Worm (Caenorhabditis elegans) whole organism, mixed stage, embryonic: ENCODE data around the gene nlp-30.

Source experiments
- M03D4.4 ChIP-seq: sonication (generic microtip); optimal IDR thresholded peaks from 2 replicates; lab custom pipeline; 2017; ENCODE audit warnings: mild to moderate bottlenecking, missing genetic modification characterization, missing compliant biosample characterization
- bed-3 ChIP-seq: fragments of 200-800 bp; sonication (Bioruptor generic); optimal IDR thresholded peaks from 3 replicates; lab custom pipeline; 2018; ENCODE audit warnings: mild to moderate bottlenecking, missing genetic modification characterization, moderate library complexity, missing compliant biosample characterization
- blmp-1 ChIP-seq: fragments of 150-350 bp; optimal IDR thresholded peaks from 2 replicates; lab custom pipeline; 2014; ENCODE audit warnings: missing biosample characterization, missing genetic modification characterization
- ceh-39 ChIP-seq: fragments of 150-350 bp; optimal IDR thresholded peaks from 2 replicates; lab custom pipeline; 2014; ENCODE audit warnings: missing biosample characterization, missing genetic modification characterization
- ceh-43 ChIP-seq: fragments of 200-800 bp; sonication (Bioruptor generic); optimal IDR thresholded peaks from 2 replicates; lab custom pipeline; 2018; ENCODE audit warnings: mild to moderate bottlenecking, missing genetic modification characterization, moderate library complexity, missing compliant biosample characterization
- ceh-83 ChIP-seq: fragments of 200-800 bp; sonication (Bioruptor generic); optimal IDR thresholded peaks from 2 replicates; lab custom pipeline; 2018; ENCODE audit warnings: mild to moderate bottlenecking, missing genetic modification characterization, missing compliant biosample characterization
- ces-1 ChIP-seq: fragments of 150-350 bp; optimal IDR thresholded peaks from 2 replicates; lab custom pipeline; 2014; ENCODE audit warnings: missing biosample characterization, missing genetic modification reagents, missing genetic modification characterization
- cnd-1 ChIP-seq: fragments of 200-800 bp; sonication (Bioruptor generic); optimal IDR thresholded peaks from 2 replicates; lab custom pipeline; 2018; ENCODE audit warnings: mild to moderate bottlenecking, missing genetic modification characterization, missing compliant biosample characterization
- drap-1 ChIP-seq: fragments of 200-800 bp; sonication (Bioruptor generic); optimal IDR thresholded peaks from 3 replicates; lab custom pipeline; 2018; ENCODE audit warnings: mild to moderate bottlenecking, missing genetic modification characterization, missing compliant biosample characterization
- elt-1 ChIP-seq: sonication (generic microtip); optimal IDR thresholded peaks from 2 replicates; lab custom pipeline; 2017; ENCODE audit warnings: missing genetic modification characterization, mild to moderate bottlenecking, missing compliant biosample characterization, antibody characterized with exemption, moderate library complexity, borderline replicate concordance; ENCODE audit not compliant: insufficient read depth
- elt-3 ChIP-seq: fragments of 150-350 bp; optimal IDR thresholded peaks from 2 replicates; lab custom pipeline; 2014; ENCODE audit warnings: missing biosample characterization, missing genetic modification characterization
- flh-1 ChIP-seq: fragments of 200-800 bp; sonication (Bioruptor generic); optimal IDR thresholded peaks from 2 replicates; lab custom pipeline; 2018; ENCODE audit warnings: mild to moderate bottlenecking, missing genetic modification characterization, moderate library complexity, missing compliant biosample characterization
- lin-13 ChIP-seq: fragments of 150-350 bp; optimal IDR thresholded peaks from 2 replicates; lab custom pipeline; 2014; ENCODE audit warnings: missing biosample characterization, missing genetic modification characterization
- lin-32 ChIP-seq: fragments of 200-800 bp; sonication (Bioruptor generic); optimal IDR thresholded peaks from 2 replicates; lab custom pipeline; 2018; ENCODE audit warnings: mild to moderate bottlenecking, missing genetic modification characterization, missing compliant biosample characterization
- lsy-2 ChIP-seq: fragments of 150-350 bp; optimal IDR thresholded peaks from 2 replicates; lab custom pipeline; 2014; ENCODE audit warnings: missing biosample characterization, missing genetic modification characterization
- mab-5 ChIP-seq: fragments of 150-350 bp; optimal IDR thresholded peaks from 2 replicates; lab custom pipeline; 2014; ENCODE audit warnings: missing biosample characterization, missing genetic modification characterization
- mep-1 ChIP-seq: fragments of 150-350 bp; optimal IDR thresholded peaks from 2 replicates; lab custom pipeline; 2017; ENCODE audit warnings: missing biosample characterization, missing genetic modification reagents, missing genetic modification characterization, inconsistent platforms
- mls-2 ChIP-seq: sonication (generic microtip); optimal IDR thresholded peaks from 2 replicates; lab custom pipeline; 2016; ENCODE audit warnings: mild to moderate bottlenecking, missing genetic modification characterization, moderate library complexity, missing compliant biosample characterization
- nhr-12 ChIP-seq: fragments of 150-350 bp; optimal IDR thresholded peaks from 2 replicates; lab custom pipeline; 2014; ENCODE audit warnings: missing biosample characterization, missing genetic modification characterization
- nhr-2 ChIP-seq: fragments of 150-350 bp; optimal IDR thresholded peaks from 2 replicates; lab custom pipeline; 2014; ENCODE audit warnings: missing biosample characterization, missing genetic modification characterization
- nhr-237 ChIP-seq: fragments of 150-350 bp; optimal IDR thresholded peaks from 2 replicates; lab custom pipeline; 2014; ENCODE audit warnings: missing biosample characterization, missing genetic modification characterization
- nhr-28 ChIP-seq: fragments of 150-350 bp; optimal IDR thresholded peaks from 2 replicates; lab custom pipeline; 2014; ENCODE audit warnings: missing biosample characterization, missing genetic modification characterization
- nhr-76 ChIP-seq: sonication (generic microtip); optimal IDR thresholded peaks from 2 replicates; lab custom pipeline; 2017; ENCODE audit warnings: missing biosample characterization, missing genetic modification characterization
- pha-4 ChIP-seq: fragments of 150-350 bp; optimal IDR thresholded peaks from 2 replicates; lab custom pipeline; 2018; ENCODE audit warnings: missing biosample characterization, missing genetic modification reagents, missing genetic modification characterization
- sem-2 ChIP-seq: fragments of 200-800 bp; sonication (Bioruptor generic); optimal IDR thresholded peaks from 2 replicates; lab custom pipeline; 2018; ENCODE audit warnings: mild to moderate bottlenecking, missing genetic modification characterization, missing compliant biosample characterization
- sptf-1 ChIP-seq: sonication (generic microtip); optimal IDR thresholded peaks from 2 replicates; lab custom pipeline; 2017; ENCODE audit warnings: mild to moderate bottlenecking, missing genetic modification characterization, moderate library complexity, missing compliant biosample characterization
- tbx-8 ChIP-seq: fragments of 200-800 bp; sonication (Bioruptor generic); optimal IDR thresholded peaks from 2 replicates; lab custom pipeline; 2018; ENCODE audit warnings: mild to moderate bottlenecking, missing genetic modification characterization, moderate library complexity, missing compliant biosample characterization
- unc-120 ChIP-seq: sonication (generic microtip); optimal IDR thresholded peaks from 2 replicates; lab custom pipeline; 2017; ENCODE audit warnings: missing genetic modification characterization, missing compliant biosample characterization; ENCODE audit not compliant: poor library complexity, severe bottlenecking
- unc-39 ChIP-seq: fragments of 150-350 bp; optimal IDR thresholded peaks from 2 replicates; lab custom pipeline; 2014; ENCODE audit warnings: missing biosample characterization, missing genetic modification characterization
- unc-62 ChIP-seq: fragments of 150-350 bp; optimal IDR thresholded peaks from 2 replicates; lab custom pipeline; 2014; ENCODE audit warnings: missing biosample characterization, missing genetic modification reagents, missing genetic modification characterization
- zip-8 ChIP-seq: fragments of 150-350 bp; optimal IDR thresholded peaks from 2 replicates; lab custom pipeline; 2014; ENCODE audit warnings: missing biosample characterization, missing genetic modification characterization
- ztf-11 ChIP-seq: fragments of 150-350 bp; optimal IDR thresholded peaks from 2 replicates; lab custom pipeline; 2014; ENCODE audit warnings: missing biosample characterization, missing genetic modification characterization

Gene nlp-30

DNA sequence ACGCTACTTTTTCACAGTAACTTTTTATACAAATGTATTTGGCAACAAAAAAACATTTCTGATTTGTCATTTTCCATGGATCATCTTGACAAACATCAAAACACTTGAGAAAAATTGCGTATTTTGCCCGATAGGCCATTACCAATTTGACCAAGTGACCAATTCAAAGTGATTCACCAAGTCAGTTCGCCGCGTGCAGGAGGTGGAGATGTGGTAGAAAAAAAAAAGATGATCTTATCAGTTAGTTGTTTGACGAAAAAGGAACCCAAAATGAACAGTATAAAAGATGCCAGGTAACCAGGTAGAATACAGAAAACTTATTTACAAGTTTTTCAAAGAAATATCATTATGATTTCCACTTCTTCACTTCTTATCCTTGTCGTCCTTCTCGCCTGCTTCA, 7.3 kb downstream of the nlp-30 start, which contains the start of gene nlp-27:
nlp-27 (plus strand) TSS at position 309 of the 400 bp plus-strand sequence.
- TF ChIP-seq cnd-1: no peak
- no peak for TF ChIP-seq elt-3
- TF ChIP-seq unc-39 (tag; lab: Kevin White, UChicago): no peak
- TF ChIP-seq elt-1 (tag; lab: Kevin White, UChicago): no peak
- no peak for TF ChIP-seq lin-13 (tag; lab: Kevin White, UChicago)
- no peak for TF ChIP-seq ztf-11 (tag; lab: Kevin White, UChicago)

ce11 chrV:3992334-3992733, 10.6 kb downstream of the nlp-30 start:
- TF ChIP-seq unc-62 (GFP tag; lab: Kevin White, UChicago) (no peak), lin-13 (tag; lab: Kevin White, UChicago) (no peak), ceh-39 (tag; lab: Kevin White, UChicago) (no peak), flh-1 (GFP tag; lab: Kevin White, UChicago) (no peak), mep-1 (tag; lab: Kevin White, UChicago) (no peak), nhr-2 (no peak), tbx-8 (GFP tag; lab: Kevin White, UChicago) (no peak), ceh-43 (GFP tag; lab: Kevin White, UChicago) (no peak), ceh-83 (no peak), ces-1 (no peak), nhr-76 (no peak)

DNA sequence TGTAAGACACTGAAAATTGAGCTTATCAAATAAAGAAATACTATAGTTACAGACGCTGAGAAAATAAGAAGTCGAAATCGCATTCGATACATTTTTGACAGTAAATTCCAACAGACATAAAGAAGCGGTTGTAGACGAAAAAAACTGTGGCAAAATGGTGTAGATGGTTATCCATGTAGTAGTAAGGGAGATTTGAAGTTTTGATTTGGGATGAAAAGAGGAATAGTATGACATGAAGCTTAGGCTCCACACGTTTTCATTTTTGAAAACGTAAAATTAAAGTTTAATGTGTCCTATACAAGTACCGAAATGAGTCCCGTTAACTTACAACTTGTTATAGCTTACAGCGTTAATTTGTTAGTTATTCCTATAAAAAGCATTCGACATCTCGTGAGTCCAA, 12.3 kb downstream of the nlp-30 start, which contains the start of gene K09D9.9:
K09D9.9 (minus strand) TSS at position 101 of the 400 bp plus-strand sequence.
- TF ChIP-seq nhr-12 (tag; lab: Kevin White, UChicago) (no peak), elt-1 (tag; lab: Kevin White, UChicago) (no peak), elt-3 (no peak), pha-4 (tag; lab: Kevin White, UChicago) (no peak), zip-8 (no peak), ztf-11 (tag; lab: Kevin White, UChicago) (no peak), nhr-237 (tag; lab: Kevin White, UChicago) (no peak), lsy-2 (tag; lab: Kevin White, UChicago) (no peak), nhr-76 (no peak), ceh-43 (GFP tag; lab: Kevin White, UChicago) (no peak), sem-2 (GFP tag; lab: Kevin White, UChicago) (no peak), tbx-8 (GFP tag; lab: Kevin White, UChicago) (no peak), bed-3 (GFP tag; lab: Kevin White, UChicago) (no peak), sptf-1 (tag; lab: Kevin White, UChicago) (no peak), blmp-1 (tag; lab: Kevin White, UChicago) (no peak), unc-39 (tag; lab: Kevin White, UChicago) (no peak), M03D4.4 (tag; lab: Kevin White, UChicago) (no peak), unc-120 (tag; lab: Kevin White, UChicago) (no peak), unc-62 (GFP tag; lab: Kevin White, UChicago) (no peak)

ce11 chrV:3995838-3996237, 14.1 kb downstream of the nlp-30 start, which contains the start of gene srx-62:
Gene srx-62 (minus strand): TSS chrV:3995938.
- TF ChIP-seq ceh-83 (no peak), ces-1 (no peak), pha-4 (tag; lab: Kevin White, UChicago) (no peak), lsy-2 (tag; lab: Kevin White, UChicago) (no peak), mep-1 (tag; lab: Kevin White, UChicago) (no peak), ceh-39 (tag; lab: Kevin White, UChicago) (no peak), bed-3 (GFP tag; lab: Kevin White, UChicago) (no peak), nhr-12 (tag; lab: Kevin White, UChicago) (no peak), mls-2 (tag; lab: Kevin White, UChicago) (no peak), nhr-76 (no peak), lin-32 (no peak), sptf-1 (tag; lab: Kevin White, UChicago) (no peak), M03D4.4 (tag; lab: Kevin White, UChicago) (no peak)

ce11 chrV:4004577-4004976, 22.8 kb downstream of the nlp-30 start:
- no peak for TF ChIP-seq nhr-2

DNA sequence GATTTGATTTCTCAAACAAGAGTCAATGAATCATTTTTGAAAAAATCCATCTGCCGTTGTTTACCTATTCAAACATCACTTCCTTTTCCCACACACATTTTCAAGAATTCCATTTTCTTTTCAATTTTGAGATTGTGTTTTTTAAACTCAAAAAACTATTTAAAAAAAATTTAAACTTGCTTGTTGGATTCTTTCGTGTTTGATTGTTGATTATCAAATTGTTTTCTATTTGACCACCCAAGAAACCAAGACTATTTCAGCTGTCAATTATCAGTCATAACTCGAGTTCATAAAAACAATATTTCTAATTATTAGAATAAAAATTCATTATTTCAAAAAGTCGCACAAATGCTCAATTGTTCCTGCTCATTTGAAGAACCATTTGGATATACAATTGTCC, 23.4 kb downstream of the nlp-30 start, which contains the start of gene srh-8:
srh-8 (plus strand) TSS at position 301 of the 400 bp plus-strand sequence.
- TF ChIP-seq mab-5 (tag; lab: Kevin White, UChicago) (no peak), unc-62 (GFP tag; lab: Kevin White, UChicago) (no peak), lin-13 (tag; lab: Kevin White, UChicago) (no peak), lin-32 (no peak), drap-1 (GFP tag; lab: Kevin White, UChicago) (no peak), nhr-2 (no peak), M03D4.4 (tag; lab: Kevin White, UChicago) (no peak), nhr-28 (no peak), elt-1 (tag; lab: Kevin White, UChicago) (no peak), mls-2 (tag; lab: Kevin White, UChicago) (no peak)
- TF ChIP-seq, all 35 proteins: peak for 0
